Fruit fly (Drosophila melanogaster) whole organism: ENCODE measurements around the gene CG14731.

ENCODE experiments used
- CG8478 ChIP-seq: fragments of >200 bp; optimal IDR thresholded peaks from 2 replicates; lab custom pipeline; 2018; ENCODE audit warnings: inconsistent platforms
- Dll ChIP-seq: fragments of >200 bp; optimal IDR thresholded peaks from 2 replicates; lab custom pipeline; 2017
- EcR ChIP-seq, 2 experiments: fragments of >200 bp; optimal IDR thresholded peaks; 2 replicates each; lab custom pipeline; 2017; ENCODE audit warnings: missing biosample characterization in 2 of 2, missing genetic modification characterization in 2 of 2, missing genetic modification reagents in 2 of 2
- pan ChIP-seq: fragments of >200 bp; optimal IDR thresholded peaks from 2 replicates; lab custom pipeline; 2017
- psq ChIP-seq: fragments of >200 bp; optimal IDR thresholded peaks from 2 replicates; lab custom pipeline; 2017
- usp ChIP-seq: fragments of >200 bp; optimal IDR thresholded peaks from 2 replicates; lab custom pipeline; 2017; ENCODE audit warnings: missing biosample characterization, missing genetic modification characterization, mixed read lengths

The CG14731 gene

DNA sequence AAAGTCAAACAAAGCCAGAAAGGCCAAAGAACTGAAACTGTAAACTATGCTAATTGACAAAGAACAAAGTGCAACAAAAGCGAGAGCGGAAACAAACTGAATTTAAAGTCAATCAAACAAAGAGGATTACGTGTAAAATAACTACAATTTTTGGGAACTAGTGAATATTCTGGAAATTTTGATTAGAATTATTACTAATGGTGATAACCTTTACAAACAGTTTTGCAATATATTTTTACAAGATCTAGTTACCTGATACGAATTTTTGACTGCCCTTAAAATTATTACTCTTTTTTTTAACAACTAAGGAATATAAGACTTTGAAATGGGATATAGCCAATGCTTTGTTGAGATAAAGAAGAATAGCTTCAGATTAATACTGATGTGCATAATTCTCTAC lies at the start of gene CG14731:
TSS of gene CG14731 (plus strand) at position 301 of the 400 bp plus-strand sequence.
- TF ChIP-seq usp (GFP tag; lab: Kevin White, UChicago), result no peak

DNA sequence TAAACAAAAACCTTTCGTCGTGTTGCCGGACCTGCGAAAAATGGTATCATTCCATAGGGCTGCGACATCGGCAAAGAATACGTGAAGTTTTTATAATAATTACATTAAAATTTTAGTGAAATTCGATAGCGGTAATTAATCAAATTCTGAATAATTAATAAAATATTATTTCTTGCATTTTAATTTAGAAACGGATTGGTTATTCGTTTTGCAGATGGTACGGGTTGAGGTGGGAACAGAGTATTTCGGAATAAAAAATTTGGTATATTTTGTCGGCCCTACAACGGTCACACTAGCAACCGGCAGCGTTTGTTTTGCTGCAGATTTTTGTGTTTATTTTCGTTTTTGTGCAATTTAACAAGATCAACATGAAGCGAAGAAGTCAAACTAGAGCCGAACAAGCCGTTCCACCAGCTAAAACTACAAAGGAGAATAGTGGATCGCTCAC lies 48.5 kb upstream of the CG14731 start, which contains the start of the genes CG6962 and CG31368:
TSS of gene CG6962 (minus strand) at position 29 of the 448 bp plus-strand sequence.
TSS of gene CG31368 (plus strand) at position 285 of the 448 bp plus-strand sequence.
- TF ChIP-seq usp (GFP tag; lab: Kevin White, UChicago) (no peak), psq (no peak), CG8478 (lab: Kevin White, UChicago) (no peak), EcR (GFP tag; optimal IDR thresholded peaks at IDR 0.05; lab: Kevin White, UChicago) (no peak), Dll (lab: Kevin White, UChicago) (no peak), pan (lab: Kevin White, UChicago) (no peak)

DNA sequence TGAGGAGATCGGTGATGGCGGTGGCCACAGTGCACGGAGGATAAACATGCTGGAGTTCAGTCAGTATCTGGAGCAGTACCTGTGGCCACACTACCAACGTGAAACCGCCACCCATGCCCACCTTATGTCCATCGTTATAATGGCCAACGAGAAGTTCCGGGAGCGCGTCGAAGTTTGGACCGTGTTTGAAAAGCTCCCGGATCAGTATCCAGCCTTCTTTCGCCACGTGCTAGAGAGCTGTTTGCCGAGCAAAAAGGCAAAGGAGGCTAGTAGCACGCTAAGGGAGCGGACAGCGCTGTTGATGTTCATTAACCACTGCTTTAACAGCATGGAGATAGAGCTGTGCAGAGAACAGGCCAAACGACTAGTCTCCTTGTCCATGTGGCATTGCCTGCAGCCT lies 47.9 kb upstream of the CG14731 start:
- TF ChIP-seq EcR (GFP tag; optimal IDR thresholded peaks at IDR 0.05; lab: Kevin White, UChicago), result no peak
- no peak for TF ChIP-seq usp (GFP tag; lab: Kevin White, UChicago)
- no peak for TF ChIP-seq psq
- no peak for TF ChIP-seq CG8478 (lab: Kevin White, UChicago)
- TF ChIP-seq pan (lab: Kevin White, UChicago), result no peak
- no peak for TF ChIP-seq Dll (lab: Kevin White, UChicago)

DNA sequence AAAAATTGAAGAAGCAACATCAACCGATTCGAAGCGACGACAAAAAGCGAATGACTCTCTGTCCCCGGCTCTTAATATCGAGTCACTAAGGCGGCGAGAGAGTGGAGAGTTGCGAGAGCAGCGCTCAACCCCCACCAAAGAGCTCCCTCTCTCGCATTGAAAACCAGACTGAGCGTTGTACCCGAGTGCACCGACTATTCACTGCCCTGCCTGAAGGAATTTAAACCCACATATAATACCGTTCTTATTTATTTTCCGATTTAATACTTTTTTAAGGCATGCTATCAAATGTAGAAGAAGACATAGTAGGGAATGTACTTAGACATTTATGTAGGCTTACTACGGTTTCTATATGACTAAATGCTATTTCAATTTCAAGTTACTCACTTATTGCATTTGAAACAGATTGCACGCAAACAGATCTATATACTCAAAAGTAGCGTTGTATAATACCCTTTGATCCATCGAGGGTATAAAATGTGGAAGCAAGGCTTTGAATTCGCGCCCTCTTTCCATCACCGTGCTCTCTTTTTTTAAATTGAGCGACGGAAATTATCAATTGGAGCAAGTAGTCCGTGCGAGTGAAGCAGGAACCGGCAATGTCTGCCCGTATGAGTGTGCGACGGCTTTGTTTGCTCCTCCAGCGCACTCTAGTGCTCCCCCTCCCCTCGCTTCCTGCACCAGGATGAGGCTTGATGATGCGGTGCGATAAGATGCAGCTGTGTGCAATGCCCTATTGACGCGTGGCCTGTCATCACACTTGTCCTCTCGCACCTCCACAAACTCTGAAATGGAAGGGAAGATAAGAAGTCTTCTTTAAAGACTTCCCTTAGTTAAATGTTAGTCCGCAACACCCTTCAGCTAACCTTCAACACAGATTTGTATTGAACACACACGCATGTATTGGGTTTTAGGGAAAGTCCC lies 43.7 kb upstream of the CG14731 start, which contains the start of gene mthl5:
TSS of gene mthl5 (minus strand) at position 55 of the 924 bp plus-strand sequence.
- no peak for TF ChIP-seq usp (GFP tag; lab: Kevin White, UChicago)
- peak; percentile 60 for TF ChIP-seq pan (lab: Kevin White, UChicago)
- peak; percentile 92 for TF ChIP-seq Dll (lab: Kevin White, UChicago)

DNA sequence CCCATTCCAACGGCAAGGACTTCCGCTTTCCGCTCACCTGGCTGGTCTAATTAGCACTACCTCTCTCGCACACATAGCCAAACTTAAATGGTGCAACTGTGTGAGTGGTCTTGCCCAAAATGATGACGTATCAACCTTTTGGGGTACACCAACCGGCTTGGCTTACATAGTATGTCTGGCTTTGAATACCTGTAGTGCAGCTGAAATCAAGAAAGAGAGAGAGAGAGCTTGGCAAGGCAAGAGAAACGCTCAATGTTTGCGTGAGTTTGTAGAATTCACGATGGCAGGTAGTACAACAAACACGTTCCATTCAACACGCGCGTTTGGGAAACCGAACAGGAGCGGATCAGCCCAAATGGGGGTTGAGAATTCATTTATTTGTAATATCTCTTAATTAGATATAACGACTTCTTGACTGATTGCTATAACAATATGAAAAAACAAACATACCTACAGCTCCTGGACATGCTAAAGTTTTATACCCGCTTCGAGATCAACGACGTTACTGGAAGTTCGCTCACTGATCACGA lies 43.0 kb upstream of the CG14731 start:
- no peak for TF ChIP-seq psq
- TF ChIP-seq Dll (lab: Kevin White, UChicago), result no peak
- no peak for TF ChIP-seq usp (GFP tag; lab: Kevin White, UChicago)
- no peak for TF ChIP-seq pan (lab: Kevin White, UChicago)
- TF ChIP-seq EcR (GFP tag; optimal IDR thresholded peaks at IDR 0.05; lab: Kevin White, UChicago), result no peak
- TF ChIP-seq CG8478 (lab: Kevin White, UChicago), result no peak

DNA sequence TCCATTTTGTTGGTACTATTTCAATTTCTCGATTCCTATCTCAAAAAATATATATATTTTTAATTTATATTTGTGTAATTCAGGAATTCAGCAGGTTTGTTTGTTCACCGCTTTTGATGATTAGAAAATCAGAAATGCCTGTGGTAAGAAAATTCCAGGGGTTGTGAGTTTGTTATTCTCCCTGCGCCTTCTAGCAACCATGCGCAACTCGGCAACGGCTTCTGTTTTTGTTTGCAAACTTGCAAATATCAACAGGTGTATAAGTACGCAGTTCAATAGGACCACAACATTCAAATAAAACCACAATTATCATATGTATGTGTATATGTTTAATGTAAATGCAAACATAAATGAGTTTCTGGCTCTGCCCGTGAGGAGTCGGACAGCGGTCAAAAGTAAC lies 37.9 kb upstream of the CG14731 start, which contains the start of gene Dnali1:
TSS of gene Dnali1 (minus strand) at position 101 of the 400 bp plus-strand sequence.
- TF ChIP-seq psq (no peak), usp (GFP tag; lab: Kevin White, UChicago) (no peak), pan (lab: Kevin White, UChicago) (no peak), CG8478 (lab: Kevin White, UChicago) (no peak), Dll (lab: Kevin White, UChicago) (no peak), EcR (GFP tag; optimal IDR thresholded peaks at IDR 0.05; lab: Kevin White, UChicago) (no peak)

DNA sequence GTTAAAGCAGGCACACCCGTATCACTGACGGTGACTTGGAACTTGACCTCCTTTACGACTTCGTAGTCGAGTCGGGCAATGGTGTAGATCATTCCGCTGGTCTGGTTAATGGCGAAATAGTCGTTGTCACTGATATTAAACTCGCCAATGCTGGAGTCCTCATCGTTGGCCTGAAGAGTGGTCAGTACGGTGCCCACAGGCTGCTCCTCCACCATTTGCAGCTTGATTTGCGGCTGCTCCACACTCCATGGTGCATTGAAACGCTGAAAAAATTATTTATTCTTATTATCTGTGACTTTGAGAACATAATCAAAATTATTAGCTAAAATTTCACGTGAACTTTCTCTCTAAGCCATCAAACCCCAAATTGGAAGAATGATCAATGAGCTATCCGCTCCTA lies 33.8 kb upstream of the CG14731 start, which contains the start of gene CG34307:
TSS of gene CG34307 (plus strand) at position 301 of the 400 bp plus-strand sequence.
- TF ChIP-seq usp (GFP tag; lab: Kevin White, UChicago), result no peak
- no peak for TF ChIP-seq pan (lab: Kevin White, UChicago)
- TF ChIP-seq EcR (GFP tag; optimal IDR thresholded peaks at IDR 0.05; lab: Kevin White, UChicago), result no peak
- TF ChIP-seq Dll (lab: Kevin White, UChicago), result no peak
- TF ChIP-seq psq, result no peak
- TF ChIP-seq CG8478 (lab: Kevin White, UChicago), result no peak

DNA sequence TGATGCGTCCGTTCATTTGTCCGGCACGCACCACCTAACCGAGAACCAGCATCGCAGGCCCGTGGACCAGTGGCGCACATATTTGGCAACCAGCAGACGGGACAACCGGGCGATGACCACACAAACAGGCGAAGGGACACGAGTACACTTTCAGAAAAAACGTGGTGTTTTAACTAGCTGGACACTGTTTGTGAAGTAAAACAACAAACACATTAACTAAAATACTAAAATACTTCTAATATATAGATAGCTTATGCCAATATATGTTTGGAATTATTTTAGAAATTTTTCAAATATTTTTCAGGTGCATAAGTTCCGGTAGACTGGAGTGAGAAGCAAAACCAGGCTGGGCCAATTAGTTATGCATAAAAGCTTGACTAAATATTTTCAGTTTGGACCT lies 28.2 kb upstream of the CG14731 start:
- no peak for TF ChIP-seq CG8478 (lab: Kevin White, UChicago)
- TF ChIP-seq psq, result no peak
- TF ChIP-seq pan (lab: Kevin White, UChicago), result no peak
- TF ChIP-seq Dll (lab: Kevin White, UChicago), result no peak
- no peak for TF ChIP-seq EcR (GFP tag; optimal IDR thresholded peaks at IDR 0.05; lab: Kevin White, UChicago)
- no peak for TF ChIP-seq usp (GFP tag; lab: Kevin White, UChicago)

DNA sequence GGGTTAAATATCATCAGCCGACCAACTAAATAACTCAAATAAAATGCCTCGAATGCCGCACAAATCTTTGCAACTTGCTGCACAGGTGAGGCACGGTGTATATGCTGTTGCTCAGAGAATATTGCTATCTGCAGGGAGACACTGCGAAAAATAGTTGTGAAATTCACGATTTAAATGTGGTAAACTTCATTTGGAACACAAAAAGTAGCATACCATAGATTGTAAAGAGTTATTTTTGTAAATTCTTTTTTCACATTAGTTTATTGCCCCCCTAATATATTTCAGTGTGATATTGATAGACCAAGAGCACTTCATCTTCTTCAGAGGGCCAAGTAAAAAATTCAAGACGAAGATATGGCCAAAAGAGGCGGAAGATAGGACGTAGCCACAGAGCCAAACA lies 10.5 kb upstream of the CG14731 start:
- TF ChIP-seq usp (GFP tag; lab: Kevin White, UChicago) (no peak), EcR (GFP tag; optimal IDR thresholded peaks at IDR 0.05; lab: Kevin White, UChicago) (no peak), psq (no peak), Dll (lab: Kevin White, UChicago) (no peak), pan (lab: Kevin White, UChicago) (no peak), CG8478 (lab: Kevin White, UChicago) (no peak)

DNA sequence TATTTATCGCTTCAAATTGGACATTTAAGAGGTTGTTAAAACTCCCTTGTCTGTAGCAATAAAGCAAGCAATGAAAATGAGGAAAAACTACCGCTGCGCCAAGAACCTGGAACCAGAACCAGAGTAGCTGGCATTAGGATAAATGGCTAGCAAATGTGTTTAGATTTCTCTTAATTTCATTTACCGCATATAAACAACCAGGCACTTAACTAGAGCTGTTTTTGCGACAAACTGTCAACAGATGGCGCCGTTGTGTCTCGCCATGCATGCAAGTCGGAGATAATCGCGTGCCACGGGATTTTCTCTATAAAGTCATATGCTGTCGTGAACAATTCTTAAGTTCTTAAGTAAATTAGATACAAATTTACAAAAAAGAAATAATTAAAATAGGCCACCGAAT lies 2.8 kb downstream of the CG14731 start:
- no peak for TF ChIP-seq usp (GFP tag; lab: Kevin White, UChicago)
- TF ChIP-seq CG8478 (lab: Kevin White, UChicago), result no peak

DNA sequence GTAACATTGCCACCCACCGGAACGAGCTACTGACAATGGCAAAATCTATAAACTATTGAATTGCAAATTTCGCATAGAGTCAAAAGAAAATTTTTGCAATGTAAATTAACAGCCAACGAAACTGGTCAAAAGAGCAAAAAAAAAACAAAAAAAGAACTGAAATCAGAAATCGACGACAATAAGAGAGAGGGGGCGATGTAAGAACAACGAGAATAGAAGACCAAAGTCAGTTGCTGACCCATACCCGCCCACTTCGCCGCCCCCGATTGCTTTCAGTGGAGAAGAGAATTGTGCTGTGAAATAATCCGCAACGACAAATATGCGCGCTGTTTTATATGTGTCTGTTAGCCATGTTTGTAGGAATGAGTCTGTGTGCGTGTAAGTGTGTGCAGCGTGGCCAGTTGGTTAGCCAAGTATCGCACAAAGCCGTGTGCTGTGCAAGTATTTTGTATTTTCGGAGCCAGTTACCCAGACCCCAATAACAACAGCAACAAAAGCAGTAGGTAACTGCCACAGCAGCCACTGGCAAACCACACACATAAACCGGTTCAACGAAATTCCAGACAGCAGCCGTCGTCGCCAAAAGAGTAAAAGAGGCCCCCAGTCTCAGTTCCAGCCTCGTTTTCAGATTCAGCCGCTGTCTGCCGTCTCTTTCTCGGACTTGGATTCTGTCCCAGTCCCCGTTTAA lies 6.5 kb downstream of the CG14731 start:
- TF ChIP-seq EcR (GFP tag; optimal IDR thresholded peaks at IDR 0.05; lab: Kevin White, UChicago) (no peak), Dll (lab: Kevin White, UChicago) (no peak), psq (no peak), CG8478 (lab: Kevin White, UChicago) (no peak), pan (lab: Kevin White, UChicago) (no peak), usp (GFP tag; lab: Kevin White, UChicago) (no peak)
